1 fruit fly cellular context compared by ENCODE assay signal in the genomic region with DNA sequence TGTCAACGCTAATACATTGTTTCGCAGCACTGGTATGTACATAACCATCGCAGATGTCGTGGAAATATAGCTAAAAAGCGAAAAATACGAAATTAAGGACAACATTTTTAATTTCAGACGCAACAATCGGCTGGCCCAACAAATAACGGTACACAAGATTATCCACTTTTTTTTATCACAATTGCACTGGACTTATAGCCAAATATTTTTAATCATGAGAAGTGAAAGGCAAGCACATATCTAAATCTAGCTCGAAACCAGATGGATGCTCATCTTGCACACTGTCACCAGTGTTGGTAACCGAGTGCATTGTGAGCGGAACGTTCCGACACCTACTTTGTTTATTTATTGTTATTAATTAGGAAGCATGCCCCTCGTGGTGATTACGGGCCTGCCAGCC.
TF ChIP-seq lines count a peak whose summit lies in the region.

A gene (minus strand): TSS at position 21 of the 400 bp plus-strand sequence.
A gene (plus strand): TSS at position 288 of the 400 bp plus-strand sequence.

TF ChIP-seq in whole organism, embryonic, 481 proteins besides CTCF, POLR2A, EP300 and RAD21 (continued from another document and continues in another):
- TF ChIP-seq CG4617 (GFP tag; optimal IDR thresholded peaks at IDR 0.05; lab: Kevin White, UChicago; ENCODE audit: borderline replicate concordance) (peak; percentile 89), CG12104 (GFP tag; optimal IDR thresholded peaks at IDR 0.05; lab: Kevin White, UChicago) (peak; percentile 32), gsb (GFP tag; IDR thresholded peaks at IDR 0.05; lab: Robert Waterston, UW) (no peak), rib (GFP tag; IDR thresholded peaks at IDR 0.05; lab: Robert Waterston, UW) (no peak), CG32767 (GFP tag; IDR thresholded peaks at IDR 0.05; lab: Robert Waterston, UW) (0 out of 2 replicates have a peak, but pooled peaks have one; percentile 37), abd-A (tag; optimal IDR thresholded peaks at IDR 0.05; lab: Kevin White, UChicago) (no peak), CG10565 (GFP tag; optimal IDR thresholded peaks at IDR 0.05; lab: Kevin White, UChicago) (no peak), E2f1 (GFP tag; IDR thresholded peaks at IDR 0.05; lab: Robert Waterston, UW) (peak; percentile 34; the same call in 1 of the 2 replicates), zf30C (GFP tag; optimal IDR thresholded peaks at IDR 0.05; lab: Kevin White, UChicago) (no peak), wdn (GFP tag; IDR thresholded peaks at IDR 0.05; lab: Robert Waterston, UW) (no peak), grau (tag; optimal IDR thresholded peaks at IDR 0.05; lab: Kevin White, UChicago) (peak; percentile 74), h (optimal IDR thresholded peaks at IDR 0.05; lab: Kevin White, UChicago) (no peak), Max (GFP tag; optimal IDR thresholded peaks at IDR 0.05; lab: Kevin White, UChicago) (peak; percentile 83), lov (optimal IDR thresholded peaks at IDR 0.05; lab: Kevin White, UChicago) (no peak), lov (GFP tag; IDR thresholded peaks at IDR 0.05; lab: Robert Waterston, UW) (0 out of 3 replicates have a peak, but pooled peaks have one; percentile 43), hbn (GFP tag; IDR thresholded peaks at IDR 0.05; lab: Robert Waterston, UW; ENCODE audit: partially characterized antibody) (no peak), CG2129 (GFP tag; IDR thresholded peaks at IDR 0.05; lab: Robert Waterston, UW; ENCODE audit: partially characterized antibody) (no peak), MBD-R2 (GFP tag; IDR thresholded peaks at IDR 0.05; lab: Robert Waterston, UW) (peak; percentile 79), Bteb2 (GFP tag; optimal IDR thresholded peaks at IDR 0.05; lab: Kevin White, UChicago) (peak; percentile 69), CG16779 (GFP tag; IDR thresholded peaks at IDR 0.05; lab: Robert Waterston, UW) (no peak), CG31224 (GFP tag; IDR thresholded peaks at IDR 0.05; lab: Robert Waterston, UW) (peak; percentile 39; the same call in 1 of the 2 replicates), Hr78 (GFP tag; optimal IDR thresholded peaks at IDR 0.05; lab: Kevin White, UChicago) (peak in 1 of 2 experiments; percentile 17), Opbp (GFP tag; IDR thresholded peaks at IDR 0.05; lab: Robert Waterston, UW; ENCODE audit: partially characterized antibody) (no peak), CG30403 (GFP tag; optimal IDR thresholded peaks at IDR 0.05; lab: Kevin White, UChicago) (peak; percentile 90), CG9609 (GFP tag; optimal IDR thresholded peaks at IDR 0.05; lab: Kevin White, UChicago) (peak; percentile 83), CG8290 (GFP tag; optimal IDR thresholded peaks at IDR 0.05; lab: Kevin White, UChicago) (peak; percentile 79), CG8290 (tag; optimal IDR thresholded peaks at IDR 0.05; lab: Kevin White, UChicago) (peak; percentile 57 to 70), CG18262 (tag; optimal IDR thresholded peaks at IDR 0.05; lab: Kevin White, UChicago) (peak; percentile 71), ara (GFP tag; IDR thresholded peaks at IDR 0.05; lab: Robert Waterston, UW) (no peak), CG13775 (GFP tag; optimal IDR thresholded peaks at IDR 0.05; lab: Kevin White, UChicago) (peak; percentile 83), D (optimal IDR thresholded peaks at IDR 0.05; lab: Kevin White, UChicago) (no peak), D (GFP tag; optimal IDR thresholded peaks at IDR 0.05; lab: Kevin White, UChicago) (peak; percentile 35), sna (GFP tag; IDR thresholded peaks at IDR 0.05; lab: Robert Waterston, UW; ENCODE audit: partially characterized antibody) (no peak), Adf1 (GFP tag; IDR thresholded peaks at IDR 0.05; lab: Robert Waterston, UW) (no peak), crp (GFP tag; optimal IDR thresholded peaks at IDR 0.05; lab: Kevin White, UChicago) (peak in 1 of 2 experiments; percentile 61), mam (GFP tag; optimal IDR thresholded peaks at IDR 0.05; lab: Kevin White, UChicago) (peak; percentile 78), Scr (GFP tag; IDR thresholded peaks at IDR 0.05; lab: Robert Waterston, UW; ENCODE audit: partially characterized antibody) (peak; percentile 33), CG5180 (GFP tag; optimal IDR thresholded peaks at IDR 0.05; lab: Kevin White, UChicago) (peak; percentile 19), CG12769 (tag; optimal IDR thresholded peaks at IDR 0.05; lab: Kevin White, UChicago) (peak; percentile 87), toy (GFP tag; IDR thresholded peaks at IDR 0.05; lab: Robert Waterston, UW) (no peak), CG15514 (GFP tag; optimal IDR thresholded peaks at IDR 0.05; lab: Kevin White, UChicago) (peak; percentile 82), Doc3 (GFP tag; IDR thresholded peaks at IDR 0.05; lab: Robert Waterston, UW; ENCODE audit: partially characterized antibody) (no peak), Dll (GFP tag; IDR thresholded peaks at IDR 0.05; lab: Robert Waterston, UW; ENCODE audit: partially characterized antibody) (no peak), pum (GFP tag; optimal IDR thresholded peaks at IDR 0.05; lab: Kevin White, UChicago) (peak; percentile 66), ind (GFP tag; optimal IDR thresholded peaks at IDR 0.05; lab: Kevin White, UChicago) (peak; percentile 73), fd96Cb (tag; optimal IDR thresholded peaks at IDR 0.05; lab: Kevin White, UChicago) (peak; percentile 47), Trl (optimal IDR thresholded peaks at IDR 0.05; lab: Kevin White, UChicago) (no peak), Trl (GFP tag; optimal IDR thresholded peaks at IDR 0.05; lab: Kevin White, UChicago) (peak; percentile 82), CG14965 (GFP tag; optimal IDR thresholded peaks at IDR 0.05; lab: Kevin White, UChicago; ENCODE audit: borderline replicate concordance) (no peak), da (GFP tag; optimal IDR thresholded peaks at IDR 0.05; lab: Kevin White, UChicago) (peak; percentile 59), bowl (GFP tag; IDR thresholded peaks at IDR 0.05; lab: Robert Waterston, UW) (no peak), CG6683 (GFP tag; optimal IDR thresholded peaks at IDR 0.05; lab: Kevin White, UChicago) (no peak), CG4820 (GFP tag; optimal IDR thresholded peaks at IDR 0.05; lab: Kevin White, UChicago) (peak; percentile 70), CG3726 (GFP tag; IDR thresholded peaks at IDR 0.05; lab: Robert Waterston, UW) (peak; percentile 52; the same call in 1 of the 3 replicates), Atf3 (GFP tag; optimal IDR thresholded peaks at IDR 0.05; lab: Kevin White, UChicago) (peak; percentile 75), pb (GFP tag; optimal IDR thresholded peaks at IDR 0.05; lab: Kevin White, UChicago) (peak; percentile 76), CG5245 (GFP tag; optimal IDR thresholded peaks at IDR 0.05; lab: Kevin White, UChicago) (peak; percentile 26), CG5953 (GFP tag; IDR thresholded peaks at IDR 0.05; lab: Robert Waterston, UW) (0 out of 2 replicates have a peak, but pooled peaks have one; percentile 25), dati (GFP tag; IDR thresholded peaks at IDR 0.05; lab: Robert Waterston, UW) (no peak), CG3163 (GFP tag; optimal IDR thresholded peaks at IDR 0.05; lab: Kevin White, UChicago) (peak; percentile 67), CoRest (tag; optimal IDR thresholded peaks at IDR 0.05; lab: Kevin White, UChicago) (peak; percentile 84), CG13123 (GFP tag; optimal IDR thresholded peaks at IDR 0.05; lab: Kevin White, UChicago) (peak; percentile 54), sc (optimal IDR thresholded peaks at IDR 0.05; lab: Kevin White, UChicago) (no peak), sc (GFP tag; optimal IDR thresholded peaks at IDR 0.05; lab: Kevin White, UChicago) (peak; percentile 29), CG11504 (tag; optimal IDR thresholded peaks at IDR 0.05; lab: Kevin White, UChicago) (peak; percentile 64), prd (optimal IDR thresholded peaks at IDR 0.05; lab: Kevin White, UChicago) (no peak), prd (GFP tag; IDR thresholded peaks at IDR 0.05; lab: Robert Waterston, UW) (peak; percentile 80), HLH4C (GFP tag; IDR thresholded peaks at IDR 0.05; lab: Robert Waterston, UW; ENCODE audit: partially characterized antibody) (no peak), Lhr (GFP tag; optimal IDR thresholded peaks at IDR 0.05; lab: Kevin White, UChicago) (peak; percentile 25), Bgb (GFP tag; IDR thresholded peaks at IDR 0.05; lab: Robert Waterston, UW; ENCODE audit: partially characterized antibody) (no peak), CG9876 (GFP tag; optimal IDR thresholded peaks at IDR 0.05; lab: Kevin White, UChicago) (peak; percentile 69), sqz (GFP tag; optimal IDR thresholded peaks at IDR 0.05; lab: Kevin White, UChicago) (no peak), CG12299 (tag; optimal IDR thresholded peaks at IDR 0.05; lab: Kevin White, UChicago) (peak; percentile 32), repo (GFP tag; optimal IDR thresholded peaks at IDR 0.05; lab: Kevin White, UChicago) (peak; percentile 64), CG8281 (tag; optimal IDR thresholded peaks at IDR 0.05; lab: Kevin White, UChicago) (peak; percentile 11), CG6272 (GFP tag; IDR thresholded peaks at IDR 0.05; lab: Robert Waterston, UW) (peak; percentile 71), CG42726 (GFP tag; IDR thresholded peaks at IDR 0.05; lab: Robert Waterston, UW; ENCODE audit: partially characterized antibody) (no peak), Hmx (GFP tag; optimal IDR thresholded peaks at IDR 0.05; lab: Kevin White, UChicago) (peak; percentile 33), CG18599 (GFP tag; optimal IDR thresholded peaks at IDR 0.05; lab: Kevin White, UChicago) (peak; percentile 73), Oli (tag; optimal IDR thresholded peaks at IDR 0.05; lab: Kevin White, UChicago) (peak; percentile 64), slou (GFP tag; optimal IDR thresholded peaks at IDR 0.05; lab: Kevin White, UChicago) (peak; percentile 57), CG7357 (GFP tag; IDR thresholded peaks at IDR 0.05; lab: Robert Waterston, UW) (peak; percentile 67), tup (GFP tag; optimal IDR thresholded peaks at IDR 0.05; lab: Kevin White, UChicago) (peak; percentile 2), CG11456 (GFP tag; IDR thresholded peaks at IDR 0.05; lab: Robert Waterston, UW) (peak; percentile 73; the same call in 2 of the 3 replicates), CG11247 (GFP tag; IDR thresholded peaks at IDR 0.05; lab: Robert Waterston, UW) (no peak), NC2α (GFP tag; optimal IDR thresholded peaks at IDR 0.05; lab: Kevin White, UChicago) (peak; percentile 45), wor (GFP tag; IDR thresholded peaks at IDR 0.05; lab: Robert Waterston, UW) (peak; percentile 60), CG16863 (GFP tag; optimal IDR thresholded peaks at IDR 0.05; lab: Kevin White, UChicago) (peak; percentile 76), CG11696 (GFP tag; IDR thresholded peaks at IDR 0.05; lab: Robert Waterston, UW) (no peak), Dref (GFP tag; IDR thresholded peaks at IDR 0.05; lab: Robert Waterston, UW) (no peak), jigr1 (GFP tag; IDR thresholded peaks at IDR 0.05; lab: Robert Waterston, UW) (0 out of 3 replicates have a peak, but pooled peaks have one; percentile 14), H2.0 (GFP tag; IDR thresholded peaks at IDR 0.05; lab: Robert Waterston, UW) (peak; percentile 56; the same call in 1 of the 2 replicates), Jarid2 (GFP tag; optimal IDR thresholded peaks at IDR 0.05; lab: Kevin White, UChicago) (peak; percentile 49), ken (GFP tag; IDR thresholded peaks at IDR 0.05; lab: Robert Waterston, UW) (peak; percentile 70), CG18476 (GFP tag; optimal IDR thresholded peaks at IDR 0.05; lab: Kevin White, UChicago) (peak; percentile 56), CG32772 (GFP tag; IDR thresholded peaks at IDR 0.05; lab: Robert Waterston, UW) (peak; percentile 80), trh (GFP tag; optimal IDR thresholded peaks at IDR 0.05; lab: Kevin White, UChicago) (peak; percentile 2), mirr (GFP tag; optimal IDR thresholded peaks at IDR 0.05; lab: Kevin White, UChicago) (no peak), ATbp (GFP tag; optimal IDR thresholded peaks at IDR 0.05; lab: Kevin White, UChicago) (peak; percentile 19), crc (GFP tag; optimal IDR thresholded peaks at IDR 0.05; lab: Kevin White, UChicago) (peak; percentile 50), pfk (GFP tag; optimal IDR thresholded peaks at IDR 0.05; lab: Kevin White, UChicago) (peak; percentile 39), twi (tag; optimal IDR thresholded peaks at IDR 0.05; lab: Kevin White, UChicago) (peak; percentile 38), hth (optimal IDR thresholded peaks at IDR 0.05; lab: Kevin White, UChicago) (no peak), CG17385 (GFP tag; optimal IDR thresholded peaks at IDR 0.05; lab: Kevin White, UChicago) (peak; percentile 58), esg (GFP tag; conservative IDR thresholded peaks at IDR 0.05; lab: Robert Waterston, UW) (peak; percentile 57), Camta (GFP tag; optimal IDR thresholded peaks at IDR 0.05; lab: Kevin White, UChicago) (peak; percentile 77), al (GFP tag; IDR thresholded peaks at IDR 0.05; lab: Robert Waterston, UW) (peak; percentile 75), CG9215 (GFP tag; IDR thresholded peaks at IDR 0.05; lab: Robert Waterston, UW) (peak; percentile 77), Gug (GFP tag; IDR thresholded peaks at IDR 0.05; lab: Robert Waterston, UW) (peak; percentile 67; the same call in 3 of the 4 replicates), CG8944 (GFP tag; optimal IDR thresholded peaks at IDR 0.05; lab: Kevin White, UChicago) (peak; percentile 82), gem (tag; optimal IDR thresholded peaks at IDR 0.05; lab: Kevin White, UChicago) (peak; percentile 79), Dfd (GFP tag; optimal IDR thresholded peaks at IDR 0.05; lab: Kevin White, UChicago) (no peak), emc (GFP tag; optimal IDR thresholded peaks at IDR 0.05; lab: Kevin White, UChicago) (no peak), tin (GFP tag; optimal IDR thresholded peaks at IDR 0.05; lab: Kevin White, UChicago) (peak; percentile 70), CG6791 (GFP tag; IDR thresholded peaks at IDR 0.05; lab: Robert Waterston, UW; ENCODE audit: partially characterized antibody) (no peak), Pdp1 (GFP tag; optimal IDR thresholded peaks at IDR 0.05; lab: Kevin White, UChicago) (peak; percentile 79 to 92), fru (optimal IDR thresholded peaks at IDR 0.05; lab: Kevin White, UChicago) (no peak), Ets97D (GFP tag; optimal IDR thresholded peaks at IDR 0.05; lab: Kevin White, UChicago) (peak; percentile 80), kni (GFP tag; optimal IDR thresholded peaks at IDR 0.05; lab: Kevin White, UChicago) (peak; percentile 31), NFAT (GFP tag; IDR thresholded peaks at IDR 0.05; lab: Robert Waterston, UW) (peak; percentile 65), corto (GFP tag; optimal IDR thresholded peaks at IDR 0.05; lab: Kevin White, UChicago) (peak; percentile 12), Hr51 (GFP tag; optimal IDR thresholded peaks at IDR 0.05; lab: Kevin White, UChicago) (peak; percentile 65 to 75), CG34376 (GFP tag; optimal IDR thresholded peaks at IDR 0.05; lab: Kevin White, UChicago) (peak; percentile 39), zen2 (GFP tag; IDR thresholded peaks at IDR 0.05; lab: Robert Waterston, UW; ENCODE audit: partially characterized antibody) (no peak)
